Fruit fly (Drosophila melanogaster) whole organism, embryonic: ENCODE results near the gene mthl9.

Experiments
- Ada2b ChIP-seq: fragments of 200-800 bp; sonication (Bioruptor generic); IDR thresholded peaks from 2 replicates; pipeline ENCODE4 v1.3.6; 2022; ENCODE audit warnings: missing biosample characterization, missing genetic modification characterization
- B-H2 ChIP-seq: fragments of 200-800 bp; sonication (Bioruptor generic); optimal IDR thresholded peaks from 2 replicates; lab custom pipeline; 2018; ENCODE audit warnings: missing biosample characterization, mild to moderate bottlenecking, missing genetic modification characterization
- BtbVII ChIP-seq: fragments of 200-800 bp; sonication (Bioruptor generic); optimal IDR thresholded peaks from 3 replicates; lab custom pipeline; 2017; ENCODE audit warnings: missing biosample characterization, mild to moderate bottlenecking, missing genetic modification characterization
- CG1024 ChIP-seq: fragments of 200-800 bp; sonication (Bioruptor generic); IDR thresholded peaks from 2 replicates; pipeline ENCODE4 v1.3.6; 2022; ENCODE audit warnings: missing biosample characterization, missing genetic modification characterization
- CG10543 ChIP-seq: fragments of 200-800 bp; sonication (Bioruptor generic); optimal IDR thresholded peaks from 3 replicates; lab custom pipeline; 2017; ENCODE audit warnings: missing biosample characterization, mild to moderate bottlenecking, missing genetic modification characterization, moderate library complexity
- CG10565 ChIP-seq: fragments of 200-800 bp; sonication (Bioruptor generic); optimal IDR thresholded peaks from 3 replicates; lab custom pipeline; 2016; ENCODE audit warnings: missing biosample characterization, mild to moderate bottlenecking, missing genetic modification characterization
- CG10959 ChIP-seq: fragments of 200-800 bp; sonication (Bioruptor generic); IDR thresholded peaks from 2 replicates; pipeline ENCODE4 v1.3.6; 2022; ENCODE audit warnings: missing biosample characterization, missing genetic modification characterization
- CG11398 ChIP-seq: fragments of 200-800 bp; sonication (Bioruptor generic); optimal IDR thresholded peaks from 2 replicates; lab custom pipeline; 2016; ENCODE audit warnings: missing biosample characterization, missing genetic modification characterization
- CG15514 ChIP-seq: fragments of 200-800 bp; sonication (Bioruptor generic); optimal IDR thresholded peaks from 3 replicates; lab custom pipeline; 2017; ENCODE audit warnings: missing biosample characterization, missing genetic modification characterization, mild to moderate bottlenecking, moderate library complexity, missing genetic modification reagents
- CG1602 ChIP-seq: fragments of 200-800 bp; sonication (Bioruptor generic); optimal IDR thresholded peaks from 3 replicates; lab custom pipeline; 2016; ENCODE audit warnings: missing biosample characterization, missing genetic modification characterization
- CG17328 ChIP-seq: fragments of 200-800 bp; sonication (Bioruptor generic); IDR thresholded peaks from 2 replicates; pipeline ENCODE4 v1.3.6; 2022; ENCODE audit warnings: missing biosample characterization, missing genetic modification characterization
- CG17359 ChIP-seq: fragments of 200-800 bp; sonication (Bioruptor generic); optimal IDR thresholded peaks from 3 replicates; lab custom pipeline; 2018; ENCODE audit warnings: missing biosample characterization, mild to moderate bottlenecking, missing genetic modification characterization, moderate library complexity
- CG17912 ChIP-seq: fragments of 200-800 bp; sonication (Bioruptor generic); optimal IDR thresholded peaks from 2 replicates; lab custom pipeline; 2018; ENCODE audit warnings: missing biosample characterization, mild to moderate bottlenecking, missing genetic modification characterization
- CG34376 ChIP-seq: fragments of 200-800 bp; sonication (Bioruptor generic); optimal IDR thresholded peaks from 2 replicates; lab custom pipeline; 2018; ENCODE audit warnings: missing biosample characterization, mild to moderate bottlenecking, missing genetic modification characterization
- CG4404 ChIP-seq: fragments of 200-800 bp; sonication (Bioruptor generic); IDR thresholded peaks from 2 replicates; pipeline ENCODE4 v1.3.6; 2022; ENCODE audit warnings: missing biosample characterization, missing genetic modification characterization
- CG6272 ChIP-seq: fragments of 200-800 bp; sonication (Bioruptor generic); IDR thresholded peaks from 2 replicates; pipeline ENCODE4 v1.3.6; 2022; ENCODE audit warnings: missing biosample characterization, missing genetic modification characterization
- CG6683 ChIP-seq: fragments of 200-800 bp; sonication (Bioruptor generic); optimal IDR thresholded peaks from 2 replicates; lab custom pipeline; 2017; ENCODE audit warnings: missing biosample characterization, mild to moderate bottlenecking, missing genetic modification characterization, missing genetic modification reagents
- CG6689 ChIP-seq: fragments of 200-800 bp; sonication (Bioruptor generic); IDR thresholded peaks from 2 replicates; pipeline ENCODE4 v1.3.6; 2022; ENCODE audit warnings: missing biosample characterization, missing genetic modification characterization
- CG7372 ChIP-seq: fragments of 200-800 bp; sonication (Bioruptor generic); IDR thresholded peaks from 2 replicates; pipeline ENCODE4 v1.3.6; 2022; ENCODE audit warnings: missing biosample characterization, missing genetic modification characterization
- CG8359 ChIP-seq: fragments of 200-800 bp; sonication (Bioruptor generic); optimal IDR thresholded peaks from 2 replicates; lab custom pipeline; 2017; ENCODE audit warnings: missing biosample characterization, mild to moderate bottlenecking, missing genetic modification characterization, borderline replicate concordance
- CG9797 ChIP-seq: fragments of 200-800 bp; sonication (Bioruptor generic); optimal IDR thresholded peaks from 3 replicates; lab custom pipeline; 2018; ENCODE audit warnings: missing biosample characterization, mild to moderate bottlenecking, missing genetic modification characterization
- CG9932 ChIP-seq: fragments of 200-800 bp; sonication (Bioruptor generic); IDR thresholded peaks from 2 replicates; pipeline ENCODE4 v1.3.6; 2022; ENCODE audit warnings: missing biosample characterization, missing genetic modification characterization
- CrebB ChIP-seq: fragments of 200-800 bp; sonication (Bioruptor generic); optimal IDR thresholded peaks from 3 replicates; lab custom pipeline; 2018; ENCODE audit warnings: missing biosample characterization, mild to moderate bottlenecking, missing genetic modification characterization
- E2f1 ChIP-seq: fragments of 200-800 bp; sonication (Bioruptor generic); IDR thresholded peaks from 2 replicates; pipeline ENCODE4 v1.3.6; 2022; ENCODE audit warnings: missing biosample characterization, missing genetic modification characterization
- Hey ChIP-seq: fragments of 200-800 bp; sonication (Bioruptor generic); optimal IDR thresholded peaks from 3 replicates; lab custom pipeline; 2018; ENCODE audit warnings: missing biosample characterization, mild to moderate bottlenecking, missing genetic modification characterization
- Taf1 ChIP-seq: fragments of 200-800 bp; sonication (Bioruptor generic); IDR thresholded peaks from 2 replicates; pipeline ENCODE4 v1.3.6; 2022; ENCODE audit warnings: missing biosample characterization, missing genetic modification characterization
- amos ChIP-seq: fragments of 200-800 bp; sonication (Bioruptor generic); IDR thresholded peaks from 2 replicates; pipeline ENCODE4 v1.3.6; 2022; ENCODE audit warnings: missing biosample characterization, missing genetic modification characterization; ENCODE audit not compliant: partially characterized antibody
- bsh ChIP-seq, 2 experiments: fragments of 200-800 bp; sonication (Bioruptor generic); optimal IDR thresholded peaks; 2 replicates each; lab custom pipeline; 2017 to 2018; ENCODE audit warnings: mild to moderate bottlenecking in 2 of 2, missing biosample characterization in 2 of 2, missing genetic modification characterization in 2 of 2, moderate library complexity in 1 of 2
- cato ChIP-seq: fragments of 200-800 bp; sonication (Bioruptor generic); optimal IDR thresholded peaks from 2 replicates; lab custom pipeline; 2016; ENCODE audit warnings: missing biosample characterization, missing genetic modification characterization, borderline replicate concordance
- chif ChIP-seq, 2 experiments: fragments of 200-800 bp; sonication (Bioruptor generic); optimal IDR thresholded peaks; 3 replicates each; lab custom pipeline; 2016; ENCODE audit warnings: missing biosample characterization in 2 of 2, missing genetic modification characterization in 2 of 2
- chn ChIP-seq: fragments of 200-800 bp; sonication (Bioruptor generic); optimal IDR thresholded peaks from 2 replicates; lab custom pipeline; 2016; ENCODE audit warnings: missing biosample characterization, missing genetic modification characterization
- dimm ChIP-seq: fragments of 200-800 bp; sonication (Bioruptor generic); IDR thresholded peaks from 2 replicates; pipeline ENCODE4 v1.3.6; 2022; ENCODE audit warnings: missing biosample characterization, missing genetic modification characterization
- ftz-f1 ChIP-seq: fragments of 200-800 bp; sonication (Bioruptor generic); optimal IDR thresholded peaks from 2 replicates; lab custom pipeline; 2016; ENCODE audit warnings: missing biosample characterization, missing genetic modification characterization
- gcm ChIP-seq: fragments of 200-800 bp; sonication (Bioruptor generic); optimal IDR thresholded peaks from 2 replicates; lab custom pipeline; 2019; ENCODE audit warnings: missing biosample characterization, mild to moderate bottlenecking, missing genetic modification characterization, moderate library complexity
- ham ChIP-seq: fragments of 200-800 bp; sonication (Bioruptor generic); IDR thresholded peaks from 2 replicates; pipeline ENCODE4 v1.3.6; 2022; ENCODE audit warnings: missing biosample characterization, missing genetic modification characterization
- knrl ChIP-seq: fragments of 200-800 bp; sonication (Bioruptor generic); IDR thresholded peaks from 3 replicates; pipeline ENCODE4 v1.3.6; 2022; ENCODE audit warnings: missing biosample characterization, missing genetic modification characterization; ENCODE audit not compliant: partially characterized antibody
- lbe ChIP-seq: fragments of 200-800 bp; sonication (Bioruptor generic); optimal IDR thresholded peaks from 2 replicates; lab custom pipeline; 2016; ENCODE audit warnings: missing biosample characterization, mild to moderate bottlenecking, missing genetic modification characterization
- lilli ChIP-seq: fragments of 200-800 bp; sonication (Bioruptor generic); optimal IDR thresholded peaks from 3 replicates; lab custom pipeline; 2016; ENCODE audit warnings: missing biosample characterization, missing genetic modification characterization
- nau ChIP-seq: fragments of 200-800 bp; sonication (Bioruptor generic); optimal IDR thresholded peaks from 3 replicates; lab custom pipeline; 2017; ENCODE audit warnings: missing biosample characterization, mild to moderate bottlenecking, missing genetic modification characterization, missing genetic modification reagents
- org-1 ChIP-seq: fragments of 200-800 bp; sonication (Bioruptor generic); optimal IDR thresholded peaks from 2 replicates; lab custom pipeline; 2017; ENCODE audit warnings: missing biosample characterization, missing genetic modification characterization
- otp ChIP-seq: fragments of 200-800 bp; sonication (Bioruptor generic); IDR thresholded peaks from 3 replicates; pipeline ENCODE4, ENCODE4 v1.3.6; 2022; ENCODE audit warnings: missing biosample characterization, missing genetic modification characterization
- pb ChIP-seq: fragments of 200-800 bp; sonication (Bioruptor generic); optimal IDR thresholded peaks from 3 replicates; lab custom pipeline; 2016; ENCODE audit warnings: missing biosample characterization, missing genetic modification characterization
- peb ChIP-seq: fragments of 200-800 bp; sonication (Bioruptor generic); IDR thresholded peaks from 2 replicates; pipeline ENCODE4 v1.3.6; 2022; ENCODE audit warnings: missing biosample characterization, missing genetic modification characterization
- pros ChIP-seq: fragments of 200-800 bp; sonication (Bioruptor generic); optimal IDR thresholded peaks from 3 replicates; lab custom pipeline; 2019; ENCODE audit warnings: missing biosample characterization, mild to moderate bottlenecking, missing genetic modification characterization, moderate library complexity
- sisA ChIP-seq: fragments of 200-800 bp; sonication (Bioruptor generic); IDR thresholded peaks from 2 replicates; pipeline ENCODE4 v1.3.6; 2022; ENCODE audit warnings: missing biosample characterization, missing genetic modification characterization
- slbo ChIP-seq: fragments of 200-800 bp; sonication (Bioruptor generic); IDR thresholded peaks from 2 replicates; pipeline ENCODE4 v1.3.6; 2022; ENCODE audit warnings: missing biosample characterization, missing genetic modification characterization
- sob ChIP-seq: fragments of 200-800 bp; sonication (Bioruptor generic); IDR thresholded peaks from 2 replicates; pipeline ENCODE4 v1.3.6; 2022; ENCODE audit warnings: missing biosample characterization, missing genetic modification characterization
- tgo ChIP-seq: fragments of 200-800 bp; sonication (Bioruptor generic); IDR thresholded peaks from 3 replicates; pipeline ENCODE4 v1.3.6; 2022; ENCODE audit warnings: missing biosample characterization, missing genetic modification characterization
- unc-4 ChIP-seq: fragments of 200-800 bp; sonication (Bioruptor generic); IDR thresholded peaks from 2 replicates; pipeline ENCODE4 v1.3.6; 2022; ENCODE audit warnings: missing biosample characterization, missing genetic modification characterization; ENCODE audit not compliant: partially characterized antibody

Gene mthl9

DNA sequence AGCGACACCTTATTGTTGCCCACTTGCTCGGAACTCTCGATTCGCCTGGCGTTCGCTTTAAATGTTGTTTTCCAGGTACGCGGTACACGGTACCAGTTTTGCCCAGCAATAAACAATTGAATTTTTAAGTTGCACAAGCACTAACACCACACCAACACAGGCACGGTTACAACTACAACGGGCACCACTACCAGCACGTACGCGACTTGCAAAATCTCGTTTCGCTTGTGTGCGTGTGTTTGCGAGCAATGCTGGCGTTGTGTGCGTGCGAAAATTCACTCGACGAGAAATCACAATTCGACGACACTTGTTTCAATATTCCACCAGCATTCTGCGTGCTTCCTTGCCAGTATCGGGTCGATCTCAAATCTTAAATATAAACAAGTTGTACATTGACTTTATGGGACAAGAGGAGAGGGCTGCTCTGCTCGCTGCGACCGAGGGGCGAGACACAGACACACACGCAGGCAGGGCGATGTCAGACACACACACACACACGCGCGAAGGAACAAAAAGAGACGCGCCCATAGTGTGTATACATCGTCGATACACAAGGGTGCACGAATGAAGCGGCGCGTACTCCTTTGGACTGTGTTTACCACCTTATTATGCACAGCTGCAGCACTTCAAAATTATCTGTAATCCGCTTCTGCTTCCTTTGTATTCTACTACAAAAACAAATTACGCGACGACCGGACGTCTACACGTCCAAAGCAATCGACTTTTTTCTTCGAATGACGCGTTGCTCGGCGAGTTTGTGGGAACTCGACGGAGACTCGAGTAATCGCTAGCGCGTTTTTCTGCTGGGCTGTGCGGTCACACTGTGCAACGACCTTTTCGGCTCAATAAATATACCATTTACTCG lies 12.7 kb downstream of the mthl9 start, which contains the start of gene fwd (continued):
- TF ChIP-seq BtbVII (GFP tag; lab: Kevin White, UChicago) (peak; percentile 73), org-1 (GFP tag; lab: Kevin White, UChicago) (no peak), B-H2 (GFP tag; lab: Kevin White, UChicago) (peak; percentile 39), sisA (GFP tag; lab: Robert Waterston, UW) (no peak), CG7372 (no peak), CG6689 (no peak), CG1602 (GFP tag; lab: Kevin White, UChicago) (no peak), amos (GFP tag; lab: Robert Waterston, UW) (peak; percentile 58), ftz-f1 (GFP tag; lab: Kevin White, UChicago) (peak; percentile 56), tgo (GFP tag; lab: Robert Waterston, UW) (no peak), CG34376 (GFP tag; lab: Kevin White, UChicago) (peak; percentile 21), CG17912 (peak; percentile 6), pb (GFP tag; lab: Kevin White, UChicago) (peak; percentile 26), Ada2b (no peak), CG10959 (GFP tag; lab: Robert Waterston, UW) (no peak), CG9932 (GFP tag; lab: Robert Waterston, UW) (peak; percentile 38; the same call in 1 of the 2 replicates), E2f1 (GFP tag; lab: Robert Waterston, UW) (no peak), CG10565 (GFP tag; lab: Kevin White, UChicago) (no peak), ham (GFP tag; lab: Robert Waterston, UW) (no peak), chif (GFP tag; optimal IDR thresholded peaks at IDR 0.05; lab: Kevin White, UChicago) (no peak), nau (GFP tag; lab: Kevin White, UChicago) (peak; percentile 63), lbe (GFP tag; lab: Kevin White, UChicago) (peak; percentile 24), CG4404 (GFP tag; lab: Robert Waterston, UW) (no peak), knrl (peak; percentile 58; the same call in 2 of the 3 replicates), CG17359 (no peak), CG6272 (GFP tag; lab: Robert Waterston, UW) (peak; percentile 25; the same call in 1 of the 2 replicates), sob (GFP tag; lab: Robert Waterston, UW) (peak; percentile 15; the same call in 1 of the 2 replicates), unc-4 (GFP tag; lab: Robert Waterston, UW) (0 out of 2 replicates have a peak, but pooled peaks have one; percentile 20), Hey (no peak), CG6683 (GFP tag; lab: Kevin White, UChicago) (peak; percentile 20), cato (no peak), bsh (GFP tag; optimal IDR thresholded peaks at IDR 0.05; lab: Kevin White, UChicago) (peak in 1 of 2 experiments; percentile 28), peb (GFP tag; lab: Robert Waterston, UW) (no peak), otp (GFP tag; lab: Robert Waterston, UW) (no peak), slbo (GFP tag; lab: Robert Waterston, UW) (peak; percentile 15; the same call in 1 of the 2 replicates), Taf1 (GFP tag; lab: Robert Waterston, UW) (no peak), chn (GFP tag; lab: Kevin White, UChicago) (peak; percentile 6), CG1024 (GFP tag; lab: Robert Waterston, UW) (no peak), dimm (GFP tag; lab: Robert Waterston, UW) (no peak), CG15514 (GFP tag; lab: Kevin White, UChicago) (peak; percentile 81), CG17328 (GFP tag; lab: Robert Waterston, UW) (no peak), CG8359 (GFP tag; lab: Kevin White, UChicago) (no peak), CG10543 (GFP tag; lab: Kevin White, UChicago) (peak; percentile 82), CrebB (tag; lab: Kevin White, UChicago) (peak; percentile 24), CG9797 (GFP tag; lab: Kevin White, UChicago) (peak; percentile 98), gcm (GFP tag; lab: Kevin White, UChicago) (no peak), lilli (GFP tag; lab: Kevin White, UChicago) (peak; percentile 38), pros (GFP tag; lab: Kevin White, UChicago) (peak; percentile 64), CG11398 (no peak)
